Worm (Caenorhabditis elegans) whole organism, young adult: ENCODE results near the gene pars-1.

ENCODE experiments used
- B0019.2 ChIP-seq: fragments of 200-800 bp; sonication (Bioruptor generic); conservative IDR thresholded peaks from 2 replicates; pipeline ENCODE4 v1.3.6; 2022; ENCODE audit warnings: missing genetic modification reagents, missing genetic modification characterization, missing compliant biosample characterization
- F23B12.7 ChIP-seq: sonication (generic microtip); optimal IDR thresholded peaks from 2 replicates; lab custom pipeline; 2017; ENCODE audit warnings: missing genetic modification characterization, mild to moderate bottlenecking, missing compliant biosample characterization, antibody characterized with exemption, moderate library complexity; ENCODE audit not compliant: insufficient read depth
- F33H1.4 ChIP-seq: fragments of 200-800 bp; sonication (Bioruptor generic); IDR thresholded peaks from 2 replicates; pipeline ENCODE4 v1.3.6; 2022; ENCODE audit warnings: missing genetic modification reagents, missing genetic modification characterization, missing compliant biosample characterization
- F55B11.4 ChIP-seq: sonication (generic microtip); optimal IDR thresholded peaks from 2 replicates; lab custom pipeline; 2016; ENCODE audit warnings: missing compliant biosample characterization, missing genetic modification characterization, borderline replicate concordance; ENCODE audit not compliant: insufficient read depth
- K12H6.12 ChIP-seq: fragments of 200-800 bp; sonication (Bioruptor generic); optimal IDR thresholded peaks from 2 replicates; lab custom pipeline; 2018; ENCODE audit warnings: mild to moderate bottlenecking, missing genetic modification characterization, missing compliant biosample characterization
- Y53G8AR.9 ChIP-seq: fragments of 200-800 bp; sonication (Bioruptor generic); conservative IDR thresholded peaks from 2 replicates; pipeline ENCODE4 v1.3.6; 2022; ENCODE audit warnings: missing genetic modification reagents, missing genetic modification characterization, missing compliant biosample characterization
- Y95B8A.8 ChIP-seq: fragments of 200-800 bp; sonication (Bioruptor generic); IDR thresholded peaks from 2 replicates; pipeline ENCODE4 v1.3.6; 2022; ENCODE audit warnings: missing genetic modification reagents, missing genetic modification characterization, missing compliant biosample characterization
- attf-3 ChIP-seq: fragments of 200-800 bp; sonication (Bioruptor generic); conservative IDR thresholded peaks from 2 replicates; pipeline ENCODE4 v1.3.6; 2022; ENCODE audit warnings: missing genetic modification reagents, missing genetic modification characterization, missing compliant biosample characterization
- bed-1 ChIP-seq: fragments of 200-800 bp; sonication (Bioruptor generic); IDR thresholded peaks from 2 replicates; pipeline ENCODE4 v1.3.6; 2022; ENCODE audit warnings: missing genetic modification reagents, missing genetic modification characterization, missing compliant biosample characterization
- cebp-1 ChIP-seq, 2 experiments: fragments of 200-800 bp in 1 of 2; sonication (Bioruptor generic) in 1 of 2; sonication (generic microtip) in 1 of 2; IDR thresholded peaks in 1 of 2; optimal IDR thresholded peaks in 1 of 2; 2 replicates each; pipeline versions ENCODE4 v1.3.6 to Lab custom; 2017 to 2022; ENCODE audit warnings: missing compliant biosample characterization in 2 of 2, missing genetic modification characterization in 2 of 2, mild to moderate bottlenecking in 1 of 2, missing genetic modification reagents in 1 of 2, moderate library complexity in 1 of 2
- ceh-100 ChIP-seq: fragments of 200-800 bp; sonication (Bioruptor generic); IDR thresholded peaks from 2 replicates; pipeline ENCODE4 v1.3.6; 2022; ENCODE audit warnings: missing genetic modification reagents, missing genetic modification characterization, missing compliant biosample characterization
- ceh-27 ChIP-seq: fragments of 200-800 bp; sonication (Bioruptor generic); optimal IDR thresholded peaks from 2 replicates; lab custom pipeline; 2018; ENCODE audit warnings: mild to moderate bottlenecking, missing genetic modification characterization, moderate library complexity, missing compliant biosample characterization
- ceh-58 ChIP-seq: fragments of 200-800 bp; sonication (Bioruptor generic); IDR thresholded peaks from 2 replicates; pipeline ENCODE4 v1.3.6; 2022; ENCODE audit warnings: missing genetic modification characterization, missing compliant biosample characterization
- ceh-91 ChIP-seq: fragments of 200-800 bp; sonication (Bioruptor generic); IDR thresholded peaks from 2 replicates; pipeline ENCODE4 v1.3.6; 2022; ENCODE audit warnings: missing genetic modification reagents, missing genetic modification characterization, missing compliant biosample characterization
- chd-7 ChIP-seq: sonication (generic microtip); optimal IDR thresholded peaks from 2 replicates; lab custom pipeline; 2016; ENCODE audit warnings: mild to moderate bottlenecking, missing genetic modification characterization, moderate library complexity, missing compliant biosample characterization
- die-1 ChIP-seq: sonication (generic microtip); optimal IDR thresholded peaks from 2 replicates; lab custom pipeline; 2016; ENCODE audit warnings: missing genotype, mild to moderate bottlenecking, missing genetic modification characterization, missing compliant biosample characterization
- dox-1 ChIP-seq: fragments of 200-800 bp; sonication (Bioruptor generic); IDR thresholded peaks from 2 replicates; pipeline ENCODE4 v1.3.6; 2022; ENCODE audit warnings: missing genetic modification reagents, missing genetic modification characterization, missing compliant biosample characterization
- dpff-1 ChIP-seq: sonication (generic microtip); optimal IDR thresholded peaks from 2 replicates; lab custom pipeline; 2017; ENCODE audit warnings: mild to moderate bottlenecking, missing genetic modification characterization, missing compliant biosample characterization
- dpl-1 ChIP-seq: fragments of 150-350 bp; optimal IDR thresholded peaks from 2 replicates; lab custom pipeline; 2014; ENCODE audit warnings: missing biosample characterization, missing genetic modification reagents, missing genetic modification characterization
- efl-1 ChIP-seq: fragments of 150-350 bp; optimal IDR thresholded peaks from 2 replicates; lab custom pipeline; 2014; ENCODE audit warnings: missing biosample characterization, missing genetic modification reagents, missing genetic modification characterization
- egl-18 ChIP-seq: fragments of 200-800 bp; sonication (Bioruptor generic); IDR thresholded peaks from 2 replicates; pipeline ENCODE4 v1.3.6; 2022; ENCODE audit warnings: missing genetic modification reagents, missing genetic modification characterization, missing compliant biosample characterization
- ekl-4 ChIP-seq: fragments of 200-800 bp; sonication (Bioruptor generic); IDR thresholded peaks from 2 replicates; pipeline ENCODE4 v1.3.6; 2022; ENCODE audit warnings: missing genetic modification reagents, missing genetic modification characterization, missing compliant biosample characterization
- him-1 ChIP-seq: sonication (generic microtip); optimal IDR thresholded peaks from 2 replicates; lab custom pipeline; 2016; ENCODE audit warnings: missing genotype, missing genetic modification reagents, missing genetic modification characterization, missing compliant biosample characterization
- hlh-26 ChIP-seq: fragments of 200-800 bp; sonication (Bioruptor generic); conservative IDR thresholded peaks from 2 replicates; pipeline ENCODE4 v1.3.6; 2022; ENCODE audit warnings: missing genetic modification reagents, missing genetic modification characterization, missing compliant biosample characterization
- hsf-1 ChIP-seq: fragments of 200-800 bp; sonication (Bioruptor generic); IDR thresholded peaks from 2 replicates; pipeline ENCODE4 v1.3.6; 2022; ENCODE audit warnings: missing genetic modification reagents, missing genetic modification characterization, missing compliant biosample characterization
- lag-1 ChIP-seq: fragments of 200-800 bp; sonication (Bioruptor generic); IDR thresholded peaks from 2 replicates; pipeline ENCODE4 v1.3.6; 2022; ENCODE audit warnings: missing genetic modification reagents, missing genetic modification characterization, missing compliant biosample characterization
- lin-35 ChIP-seq, 3 experiments: fragments of 150-350 bp in 2 of 3; sonication (generic microtip) in 1 of 3; optimal IDR thresholded peaks; 2 replicates each; lab custom pipeline; 2014 to 2018; ENCODE audit warnings: missing biosample characterization in 3 of 3, missing genetic modification characterization in 3 of 3, missing genetic modification reagents in 3 of 3
- lin-40 ChIP-seq: sonication (generic microtip); optimal IDR thresholded peaks from 2 replicates; lab custom pipeline; 2016; ENCODE audit warnings: missing genetic modification characterization, mild to moderate bottlenecking, missing compliant biosample characterization, missing genotype, missing genetic modification reagents
- lin-54 ChIP-seq: fragments of 200-800 bp; sonication (Bioruptor generic); optimal IDR thresholded peaks from 2 replicates; lab custom pipeline; 2018; ENCODE audit warnings: mild to moderate bottlenecking, missing genetic modification characterization, missing compliant biosample characterization
- lsl-1 ChIP-seq: fragments of 200-800 bp; sonication (Bioruptor generic); optimal IDR thresholded peaks from 2 replicates; lab custom pipeline; 2018; ENCODE audit warnings: mild to moderate bottlenecking, missing genetic modification characterization, moderate library complexity, missing compliant biosample characterization
- madf-10 ChIP-seq: sonication (generic microtip); optimal IDR thresholded peaks from 2 replicates; lab custom pipeline; 2016; ENCODE audit warnings: mild to moderate bottlenecking, missing genetic modification characterization, missing compliant biosample characterization
- madf-3 ChIP-seq: fragments of 200-800 bp; sonication (Bioruptor generic); IDR thresholded peaks from 2 replicates; pipeline ENCODE4 v1.3.6; 2022; ENCODE audit warnings: missing genetic modification reagents, missing genetic modification characterization, missing compliant biosample characterization
- madf-6 ChIP-seq: fragments of 200-800 bp; sonication (Bioruptor generic); IDR thresholded peaks from 2 replicates; pipeline ENCODE4 v1.3.6; 2022; ENCODE audit warnings: missing genetic modification reagents, missing genetic modification characterization, missing compliant biosample characterization
- mcd-1 ChIP-seq: fragments of 200-800 bp; sonication (Bioruptor generic); IDR thresholded peaks from 2 replicates; pipeline ENCODE4 v1.3.6; 2022; ENCODE audit warnings: missing genetic modification reagents, missing genetic modification characterization, missing compliant biosample characterization
- nfya-2 ChIP-seq: fragments of 200-800 bp; sonication (Bioruptor generic); IDR thresholded peaks from 2 replicates; pipeline ENCODE4 v1.3.6; 2022; ENCODE audit warnings: missing genetic modification reagents, missing genetic modification characterization, missing compliant biosample characterization
- nfyb-1 ChIP-seq: fragments of 200-800 bp; sonication (Bioruptor generic); IDR thresholded peaks from 2 replicates; pipeline ENCODE4 v1.3.6; 2022; ENCODE audit warnings: missing genetic modification reagents, missing genetic modification characterization, missing compliant biosample characterization
- nhr-27 ChIP-seq: fragments of 200-800 bp; sonication (Bioruptor generic); optimal IDR thresholded peaks from 2 replicates; lab custom pipeline; 2018; ENCODE audit warnings: mild to moderate bottlenecking, missing genetic modification characterization, moderate library complexity, missing compliant biosample characterization
- rpc-1 ChIP-seq, 2 experiments: fragments of 150-350 bp in 1 of 2; sonication (generic microtip) in 1 of 2; optimal IDR thresholded peaks; 2 replicates each; lab custom pipeline; 2014 to 2018; ENCODE audit warnings: missing biosample characterization in 1 of 2, missing genetic modification characterization in 1 of 2, missing genetic modification reagents in 1 of 2, missing genotype in 1 of 2
- sea-2 ChIP-seq: fragments of 200-800 bp; sonication (Bioruptor generic); IDR thresholded peaks from 2 replicates; pipeline ENCODE4 v1.3.6; 2022; ENCODE audit warnings: missing genetic modification characterization, missing compliant biosample characterization
- snpc-1.3 ChIP-seq: sonication (generic microtip); optimal IDR thresholded peaks from 2 replicates; lab custom pipeline; 2017; ENCODE audit warnings: missing genetic modification characterization, mild to moderate bottlenecking, missing compliant biosample characterization, antibody characterized with exemption, moderate library complexity, missing genotype, missing genetic modification reagents; ENCODE audit not compliant: insufficient read depth
- snpc-3.4 ChIP-seq: sonication (generic microtip); optimal IDR thresholded peaks from 2 replicates; lab custom pipeline; 2017; ENCODE audit warnings: missing genetic modification characterization, mild to moderate bottlenecking, missing compliant biosample characterization, antibody characterized with exemption, moderate library complexity, missing genotype, missing genetic modification reagents
- tbp1 ChIP-seq: fragments of 200-800 bp; sonication (Bioruptor generic); optimal IDR thresholded peaks from 2 replicates; lab custom pipeline; 2018; ENCODE audit warnings: mild to moderate bottlenecking, missing genetic modification characterization, missing compliant biosample characterization
- ztf-6 ChIP-seq: fragments of 200-800 bp; sonication (Bioruptor generic); IDR thresholded peaks from 2 replicates; pipeline ENCODE4 v1.3.6; 2022; ENCODE audit warnings: missing genetic modification reagents, missing genetic modification characterization, missing compliant biosample characterization

Gene pars-1

DNA sequence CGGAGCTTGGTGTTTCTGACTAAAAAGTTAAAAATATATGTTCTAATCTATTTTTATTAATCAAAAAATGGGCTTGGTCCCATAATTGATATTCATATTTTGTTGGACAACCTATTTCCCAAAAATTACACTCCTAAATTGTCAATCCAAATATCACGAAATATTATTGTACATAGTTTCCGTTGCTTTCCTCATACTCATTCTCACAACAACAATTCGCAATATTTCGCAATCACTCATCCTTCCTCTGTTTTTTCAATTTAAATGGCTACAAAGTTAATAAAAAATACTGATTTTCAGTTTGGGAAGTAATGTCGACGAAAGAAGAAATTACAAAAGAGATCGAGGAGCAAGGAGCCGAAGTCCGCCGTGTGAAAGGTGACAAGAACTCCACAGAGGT lies at the start of gene pars-1:
pars-1 (plus strand) TSS at position 301 of the 400 bp plus-strand sequence.
- TF ChIP-seq rpc-1 (optimal IDR thresholded peaks at IDR 0.05; lab: Kevin White, UChicago) = no peak
- TF ChIP-seq rpc-1 (tag; optimal IDR thresholded peaks at IDR 0.05; lab: Kevin White, UChicago) = no peak
- no peak for TF ChIP-seq egl-18
- no peak for TF ChIP-seq sea-2 (GFP tag; lab: Robert Waterston, UW)
- no peak for TF ChIP-seq ztf-6 (GFP tag; lab: Robert Waterston, UW)
- no peak for TF ChIP-seq hlh-26 (GFP tag; lab: Robert Waterston, UW)
- TF ChIP-seq F55B11.4 (tag; lab: Kevin White, UChicago) = no peak
- TF ChIP-seq die-1 = no peak
- TF ChIP-seq cebp-1 (GFP tag; IDR thresholded peaks at IDR 0.05; lab: Robert Waterston, UW) = no peak
- peak; percentile 89 for TF ChIP-seq cebp-1 (tag; optimal IDR thresholded peaks at IDR 0.05; lab: Kevin White, UChicago)
- no peak for TF ChIP-seq ceh-58 (GFP tag; lab: Robert Waterston, UW)
- TF ChIP-seq, all 124 proteins: peak for 1

DNA sequence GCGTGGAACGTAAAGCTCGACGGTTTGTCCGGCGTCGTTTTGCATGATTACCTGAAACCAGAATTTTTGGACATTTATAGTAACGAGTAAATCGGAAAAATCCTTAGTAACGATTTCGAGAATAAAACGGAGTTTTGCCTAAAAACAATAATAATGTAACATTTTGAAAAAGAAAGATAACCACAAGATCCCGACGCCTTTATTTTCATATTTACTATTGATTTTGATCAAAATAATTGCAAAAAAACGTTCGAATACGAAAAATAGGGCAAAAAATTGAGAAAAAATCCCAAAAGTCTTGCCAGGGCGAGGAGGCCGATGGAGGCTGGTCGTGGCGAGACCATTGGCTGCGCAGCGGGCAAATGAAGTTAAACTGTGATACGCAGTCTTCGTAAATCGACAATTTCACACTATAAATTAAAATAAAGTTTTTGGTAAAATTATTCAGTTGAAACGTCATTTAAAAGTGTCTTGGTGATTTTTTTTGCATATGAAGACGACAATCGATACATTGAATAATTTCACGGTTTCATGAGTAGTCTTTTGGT lies 49.2 kb upstream of the pars-1 start, which contains the start of gene rps-21:
rps-21 (minus strand) TSS at position 51 of the 548 bp plus-strand sequence.
- no peak for TF ChIP-seq ceh-58 (GFP tag; lab: Robert Waterston, UW)
- no peak for TF ChIP-seq nhr-27 (tag; lab: Kevin White, UChicago)
- peak; percentile 77 for TF ChIP-seq mcd-1 (GFP tag; lab: Robert Waterston, UW)
- TF ChIP-seq K12H6.12 (tag; lab: Kevin White, UChicago) = peak; percentile 21
- TF ChIP-seq attf-3 (GFP tag; lab: Robert Waterston, UW) = peak; percentile 34
- TF ChIP-seq dpff-1 = no peak
- 0 out of 2 replicates have a peak, but pooled peaks have one; percentile 16 for TF ChIP-seq madf-3 (GFP tag; lab: Robert Waterston, UW)
- TF ChIP-seq ceh-91 = peak; percentile 21; the same call in 1 of the 2 replicates
- 0 out of 2 replicates have a peak, but pooled peaks have one; percentile 47 for TF ChIP-seq B0019.2
- TF ChIP-seq F33H1.4 = peak; percentile 94
- TF ChIP-seq lin-40 = peak; percentile 49
- 0 out of 2 replicates have a peak, but pooled peaks have one; percentile 23 for TF ChIP-seq ekl-4 (GFP tag; lab: Robert Waterston, UW)
- no peak for TF ChIP-seq nfya-2 (GFP tag; lab: Robert Waterston, UW)
- TF ChIP-seq lsl-1 = peak; percentile 21
- no peak for TF ChIP-seq chd-7 (tag; lab: Kevin White, UChicago)
- TF ChIP-seq Y95B8A.8 (GFP tag; lab: Robert Waterston, UW) = peak; percentile 67; the same call in 1 of the 2 replicates
- 0 out of 2 replicates have a peak, but pooled peaks have one; percentile 14 for TF ChIP-seq Y53G8AR.9 (GFP tag; lab: Robert Waterston, UW)
- peak; percentile 49; the same call in 1 of the 2 replicates for TF ChIP-seq dox-1 (GFP tag; lab: Robert Waterston, UW)
- TF ChIP-seq tbp1 (GFP tag; lab: Kevin White, UChicago) = peak; percentile 47
- no peak for TF ChIP-seq lag-1 (GFP tag; lab: Robert Waterston, UW)
- TF ChIP-seq ceh-100 (GFP tag; lab: Robert Waterston, UW) = peak; percentile 46; the same call in 1 of the 2 replicates
- TF ChIP-seq lin-54 (GFP tag; lab: Kevin White, UChicago) = peak; percentile 67
- no peak for TF ChIP-seq ztf-6 (GFP tag; lab: Robert Waterston, UW)
- peak; percentile 42 for TF ChIP-seq efl-1 (GFP tag; lab: Kevin White, UChicago)
- peak; percentile 43 for TF ChIP-seq ceh-27 (GFP tag; lab: Kevin White, UChicago)
- peak; percentile 22 for TF ChIP-seq madf-10 (tag; lab: Kevin White, UChicago)
- peak; percentile 51 for TF ChIP-seq dpl-1
- TF ChIP-seq him-1 (tag; lab: Kevin White, UChicago) = no peak
- peak; percentile 26 for TF ChIP-seq snpc-1.3 (tag; lab: Kevin White, UChicago)
- no peak for TF ChIP-seq hsf-1
- TF ChIP-seq F23B12.7 (tag; lab: Kevin White, UChicago) = peak; percentile 88
- TF ChIP-seq snpc-3.4 (tag; lab: Kevin White, UChicago) = peak; percentile 47
- peak; percentile 30; the same call in 1 of the 2 replicates for TF ChIP-seq nfyb-1 (GFP tag; lab: Robert Waterston, UW)
- TF ChIP-seq cebp-1 (GFP tag; IDR thresholded peaks at IDR 0.05; lab: Robert Waterston, UW) = 0 out of 2 replicates have a peak, but pooled peaks have one; percentile 10
- peak; percentile 42 for TF ChIP-seq cebp-1 (tag; optimal IDR thresholded peaks at IDR 0.05; lab: Kevin White, UChicago)
- TF ChIP-seq madf-6 (GFP tag; lab: Robert Waterston, UW) = peak; percentile 59
- TF ChIP-seq bed-1 (GFP tag; lab: Robert Waterston, UW) = no peak
- peak in 1 of 3 experiments; percentile 74 for TF ChIP-seq lin-35 (GFP tag; optimal IDR thresholded peaks at IDR 0.05; lab: Kevin White, UChicago)
